Worm (Caenorhabditis elegans): ENCODE measurements around the gene F01G4.6.

The F01G4.6 gene

ce11 chrIV:11178495-11178894 lies 29.2 kb upstream of the F01G4.6 start, which contains the start of gene C08F8.9:
C08F8.9 (minus strand) TSS chrIV:11178595.
- TF ChIP-seq hmg-11 (tag; optimal IDR thresholded peaks at IDR 0.05) (no peak), skn-1 (tag; optimal IDR thresholded peaks at IDR 0.05) (no peak), eor-1 (tag; optimal IDR thresholded peaks at IDR 0.05) (no peak), daf-12 (tag; optimal IDR thresholded peaks at IDR 0.05) (no peak), nhr-77 (tag; optimal IDR thresholded peaks at IDR 0.05) (no peak), nhr-28 (tag; optimal IDR thresholded peaks at IDR 0.05) (no peak), ceh-9 (tag; optimal IDR thresholded peaks at IDR 0.05) (no peak), snpc-4 (tag; optimal IDR thresholded peaks at IDR 0.05) (no peak), tbx-2 (tag; optimal IDR thresholded peaks at IDR 0.05) (no peak), nfya-1 (tag; optimal IDR thresholded peaks at IDR 0.05; ENCODE audit: insufficient read depth) (no peak), lin-39 (tag; optimal IDR thresholded peaks at IDR 0.05) (no peak), nhr-43 (tag; optimal IDR thresholded peaks at IDR 0.05; ENCODE audit: poor library complexity, severe bottlenecking) (no peak), ceh-16 (tag; optimal IDR thresholded peaks at IDR 0.05) (no peak), R02D3.7 (tag; optimal IDR thresholded peaks at IDR 0.05) (no peak), nhr-12 (tag; optimal IDR thresholded peaks at IDR 0.05) (no peak), sea-2 (GFP tag; optimal IDR thresholded peaks at IDR 0.05) (no peak), ztf-11 (tag; optimal IDR thresholded peaks at IDR 0.05) (no peak)

- TF ChIP-seq eor-1 (tag; optimal IDR thresholded peaks at IDR 0.05) (no peak), ama-1 (optimal IDR thresholded peaks at IDR 0.05) (no peak), aly-2 (tag; optimal IDR thresholded peaks at IDR 0.05) (no peak), ztf-4 (tag; optimal IDR thresholded peaks at IDR 0.05) (no peak), lin-39 (tag; optimal IDR thresholded peaks at IDR 0.05) (no peak), pha-4 (tag; optimal IDR thresholded peaks at IDR 0.05) (no peak), ceh-9 (tag; optimal IDR thresholded peaks at IDR 0.05) (no peak), nhr-76 (tag; optimal IDR thresholded peaks at IDR 0.05) (no peak), fos-1 (tag; optimal IDR thresholded peaks at IDR 0.05) (no peak), nfya-1 (tag; optimal IDR thresholded peaks at IDR 0.05; ENCODE audit: insufficient read depth) (no peak), unc-62 (GFP tag; optimal IDR thresholded peaks at IDR 0.05) (no peak), tbx-2 (tag; optimal IDR thresholded peaks at IDR 0.05) (no peak), skn-1 (tag; optimal IDR thresholded peaks at IDR 0.05) (no peak), zag-1 (tag; optimal IDR thresholded peaks at IDR 0.05) (no peak), jun-1 (tag; optimal IDR thresholded peaks at IDR 0.05) (no peak), elt-2 (tag; optimal IDR thresholded peaks at IDR 0.05) (no peak), ceh-28 (tag; optimal IDR thresholded peaks at IDR 0.05) (no peak), nhr-237 (tag; optimal IDR thresholded peaks at IDR 0.05) (no peak)
These were observed 27.7 kb upstream of the F01G4.6 start, which contains the start of gene rap-3 for ce11 chrIV:11176967-11177366. rap-3 (plus strand) TSS chrIV:11177267.

ce11 chrIV:11174772-11175171 lies 25.5 kb upstream of the F01G4.6 start:
- TF ChIP-seq ceh-28 (tag; optimal IDR thresholded peaks at IDR 0.05) (peak; percentile 12), nhr-12 (tag; optimal IDR thresholded peaks at IDR 0.05) (no peak), elt-3 (tag; optimal IDR thresholded peaks at IDR 0.05) (peak in 1 of 3 experiments; percentile 80), mdl-1 (tag; optimal IDR thresholded peaks at IDR 0.05) (no peak), mml-1 (tag; optimal IDR thresholded peaks at IDR 0.05) (no peak), nhr-43 (tag; optimal IDR thresholded peaks at IDR 0.05; ENCODE audit: poor library complexity, severe bottlenecking) (peak; percentile 8), nhr-23 (tag; optimal IDR thresholded peaks at IDR 0.05) (peak; percentile 54)

- TF ChIP-seq nhr-77 (tag; optimal IDR thresholded peaks at IDR 0.05) = no peak
- no peak for TF ChIP-seq fkh-10 (GFP tag; optimal IDR thresholded peaks at IDR 0.05)
- no peak for TF ChIP-seq elt-2 (tag; optimal IDR thresholded peaks at IDR 0.05)
- TF ChIP-seq nfya-1 (tag; optimal IDR thresholded peaks at IDR 0.05; ENCODE audit: insufficient read depth) = peak; percentile 66
These were observed 20.3 kb upstream of the F01G4.6 start, which contains the start of gene nhr-67 for ce11 chrIV:11169652-11170051. nhr-67 (plus strand) TSS chrIV:11169748.

ce11 chrIV:11164831-11165230 lies 15.5 kb upstream of the F01G4.6 start, which contains the start of gene C08F8.6:
C08F8.6 (minus strand) TSS chrIV:11164931.
- TF ChIP-seq nhr-67 (tag; optimal IDR thresholded peaks at IDR 0.05) (no peak), lsy-12 (tag; optimal IDR thresholded peaks at IDR 0.05) (no peak), aly-2 (tag; optimal IDR thresholded peaks at IDR 0.05) (no peak), nhr-12 (tag; optimal IDR thresholded peaks at IDR 0.05) (no peak), ceh-9 (tag; optimal IDR thresholded peaks at IDR 0.05) (no peak), egl-5 (tag; optimal IDR thresholded peaks at IDR 0.05) (no peak), tbx-2 (tag; optimal IDR thresholded peaks at IDR 0.05) (no peak), R02D3.7 (tag; optimal IDR thresholded peaks at IDR 0.05) (no peak), zag-1 (tag; optimal IDR thresholded peaks at IDR 0.05) (no peak), daf-12 (tag; optimal IDR thresholded peaks at IDR 0.05) (no peak), pha-4 (tag; optimal IDR thresholded peaks at IDR 0.05) (no peak), elt-1 (tag; optimal IDR thresholded peaks at IDR 0.05) (no peak), ztf-11 (tag; optimal IDR thresholded peaks at IDR 0.05) (no peak), fkh-10 (GFP tag; optimal IDR thresholded peaks at IDR 0.05) (no peak)
